Worm (Caenorhabditis elegans): ENCODE data around the gene pyr-1.

DNA sequence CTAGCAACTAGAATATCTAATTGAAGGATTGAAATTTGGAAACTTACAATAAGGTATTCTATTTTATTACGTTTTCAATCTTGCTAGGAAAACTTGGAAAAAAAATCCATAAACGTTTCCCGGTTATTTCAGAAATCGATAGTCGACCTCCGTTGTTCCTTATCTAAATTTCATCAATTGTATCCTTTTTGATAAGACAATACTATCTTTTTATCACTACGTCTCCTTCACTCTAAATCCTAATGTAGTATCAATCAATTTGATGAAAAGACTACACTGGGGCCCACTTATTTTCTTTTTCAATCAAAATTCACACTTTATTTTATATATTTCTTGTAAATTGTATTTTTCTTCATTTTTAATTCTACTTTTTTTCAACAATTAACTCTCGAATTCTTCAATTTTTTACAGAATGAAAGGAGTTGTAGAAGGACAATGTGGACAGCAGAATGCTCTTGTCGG lies 53.5 kb downstream of the pyr-1 start, which contains the start of gene prx-5:
- TF ChIP-seq fkh-10 (GFP tag; optimal IDR thresholded peaks at IDR 0.05), result no peak
- no peak for TF ChIP-seq nhr-12 (tag; optimal IDR thresholded peaks at IDR 0.05)
- TF ChIP-seq lin-15B (tag; optimal IDR thresholded peaks at IDR 0.05), result no peak
- peak; percentile 43 for TF ChIP-seq ceh-28 (tag; optimal IDR thresholded peaks at IDR 0.05)
- no peak for TF ChIP-seq ztf-11 (tag; optimal IDR thresholded peaks at IDR 0.05)
